Fruit fly (Drosophila melanogaster) whole organism, pupa: ENCODE measurements around the gene CkIIalpha-i3.

Experiments
- CG10348 ChIP-seq: fragments of 200-800 bp; sonication (Bioruptor generic); IDR thresholded peaks from 2 replicates; pipeline ENCODE4 v1.3.6; 2022; ENCODE audit warnings: missing biosample characterization, missing genetic modification characterization
- CG12605 ChIP-seq: fragments of 200-800 bp; sonication (Bioruptor generic); IDR thresholded peaks from 2 replicates; pipeline ENCODE4 v1.3.6; 2022; ENCODE audit warnings: missing biosample characterization, missing genetic modification characterization
- CG13204 ChIP-seq: fragments of 200-800 bp; sonication (Bioruptor generic); optimal IDR thresholded peaks from 2 replicates; lab custom pipeline; 2018; ENCODE audit warnings: missing biosample characterization, mild to moderate bottlenecking, missing genetic modification characterization, moderate library complexity
- CG14655 ChIP-seq: fragments of 200-800 bp; sonication (Bioruptor generic); optimal IDR thresholded peaks from 3 replicates; lab custom pipeline; 2017; ENCODE audit warnings: mild to moderate bottlenecking, missing biosample characterization, missing genetic modification reagents, missing genetic modification characterization
- CG15710 ChIP-seq: fragments of 200-800 bp; sonication (Bioruptor generic); optimal IDR thresholded peaks from 2 replicates; lab custom pipeline; 2018; ENCODE audit warnings: missing biosample characterization, mild to moderate bottlenecking, missing genetic modification characterization, moderate library complexity
- CG17806 ChIP-seq: fragments of 200-800 bp; sonication (Bioruptor generic); optimal IDR thresholded peaks from 2 replicates; lab custom pipeline; 2018; ENCODE audit warnings: missing biosample characterization, mild to moderate bottlenecking, missing genetic modification characterization, moderate library complexity
- CG32121 ChIP-seq: fragments of 200-800 bp; sonication (Bioruptor generic); IDR thresholded peaks from 2 replicates; pipeline ENCODE4 v1.3.6; 2022; ENCODE audit warnings: missing biosample characterization, missing genetic modification characterization
- CG34367 ChIP-seq: fragments of 200-800 bp; sonication (Bioruptor generic); optimal IDR thresholded peaks from 2 replicates; lab custom pipeline; 2018; ENCODE audit warnings: missing biosample characterization, mild to moderate bottlenecking, missing genetic modification characterization
- CG4496 ChIP-seq: fragments of 200-800 bp; sonication (Bioruptor generic); IDR thresholded peaks from 3 replicates; pipeline ENCODE4 v1.3.6; 2022; ENCODE audit warnings: missing biosample characterization, missing genetic modification characterization
- CG8159 ChIP-seq: fragments of 200-800 bp; sonication (Bioruptor generic); optimal IDR thresholded peaks from 3 replicates; lab custom pipeline; 2018; ENCODE audit warnings: missing biosample characterization, mild to moderate bottlenecking, missing genetic modification characterization, moderate library complexity
- CG8301 ChIP-seq: fragments of 200-800 bp; sonication (Bioruptor generic); optimal IDR thresholded peaks from 2 replicates; lab custom pipeline; 2018; ENCODE audit warnings: missing biosample characterization, mild to moderate bottlenecking, missing genetic modification characterization
- CG9948 ChIP-seq: fragments of 200-800 bp; sonication (Bioruptor generic); optimal IDR thresholded peaks from 2 replicates; lab custom pipeline; 2018; ENCODE audit warnings: missing biosample characterization, mild to moderate bottlenecking, missing genetic modification characterization, moderate library complexity
- D1 ChIP-seq: fragments of 200-800 bp; sonication (Bioruptor generic); optimal IDR thresholded peaks from 2 replicates; lab custom pipeline; 2018; ENCODE audit warnings: missing biosample characterization, mild to moderate bottlenecking, missing genetic modification characterization, moderate library complexity
- EcR ChIP-seq: fragments of 200-800 bp; sonication (Bioruptor generic); optimal IDR thresholded peaks from 3 replicates; lab custom pipeline; 2019; ENCODE audit warnings: missing biosample characterization, missing genetic modification characterization, mild to moderate bottlenecking, moderate library complexity, missing genetic modification reagents
- Ets98B ChIP-seq: fragments of 200-800 bp; sonication (Bioruptor generic); IDR thresholded peaks from 2 replicates; pipeline ENCODE4 v1.3.6; 2022; ENCODE audit warnings: missing biosample characterization, missing genetic modification characterization
- Pif1A ChIP-seq: fragments of 200-800 bp; sonication (Bioruptor generic); optimal IDR thresholded peaks from 3 replicates; lab custom pipeline; 2016; ENCODE audit warnings: missing biosample characterization, missing genetic modification characterization
- Pif1B ChIP-seq: fragments of 200-800 bp; sonication (Bioruptor generic); optimal IDR thresholded peaks from 3 replicates; lab custom pipeline; 2016; ENCODE audit warnings: missing biosample characterization, missing genetic modification characterization
- Snoo ChIP-seq: fragments of 200-800 bp; sonication (Bioruptor generic); optimal IDR thresholded peaks from 3 replicates; lab custom pipeline; 2017; ENCODE audit warnings: missing biosample characterization, mild to moderate bottlenecking, missing genetic modification characterization, inconsistent platforms
- fd96Ca ChIP-seq: fragments of 200-800 bp; sonication (Bioruptor generic); IDR thresholded peaks from 3 replicates; pipeline ENCODE4 v1.3.6; 2022; ENCODE audit warnings: missing biosample characterization, missing genetic modification characterization
- gl ChIP-seq: fragments of 200-800 bp; sonication (Bioruptor generic); optimal IDR thresholded peaks from 2 replicates; lab custom pipeline; 2018; ENCODE audit warnings: missing biosample characterization, mild to moderate bottlenecking, missing genetic modification characterization
- rn ChIP-seq: fragments of 200-800 bp; sonication (Bioruptor generic); IDR thresholded peaks from 2 replicates; pipeline ENCODE4 v1.3.6; 2022; ENCODE audit warnings: missing biosample characterization, missing genetic modification characterization

Gene CkIIalpha-i3

dm6 chr3L:745222-745942 is 35.0 kb upstream of the CkIIalpha-i3 start:
- TF ChIP-seq fd96Ca (GFP tag; lab: Robert Waterston, UW) = no peak
- peak; percentile 52 for TF ChIP-seq CG17806 (tag; lab: Kevin White, UChicago)
- TF ChIP-seq CG13204 (GFP tag; lab: Kevin White, UChicago) = no peak
- TF ChIP-seq D1 (tag; lab: Kevin White, UChicago) = no peak
- TF ChIP-seq CG8159 (tag; lab: Kevin White, UChicago) = peak; percentile 23
- peak; percentile 34 for TF ChIP-seq CG9948 (tag; lab: Kevin White, UChicago)
- TF ChIP-seq Pif1A (GFP tag; lab: Kevin White, UChicago) = peak; percentile 48
- TF ChIP-seq Snoo (tag; lab: Kevin White, UChicago) = peak; percentile 32
- TF ChIP-seq Pif1B = peak; percentile 40
- no peak for TF ChIP-seq CG4496 (GFP tag; lab: Robert Waterston, UW)

- no peak for TF ChIP-seq rn
- no peak for TF ChIP-seq CG13204 (GFP tag; lab: Kevin White, UChicago)
- no peak for TF ChIP-seq D1 (tag; lab: Kevin White, UChicago)
These were observed 33.9 kb upstream of the CkIIalpha-i3 start for dm6 chr3L:744290-744804.

- TF ChIP-seq Pif1A (GFP tag; lab: Kevin White, UChicago) = no peak
- no peak for TF ChIP-seq gl (tag; lab: Kevin White, UChicago)
- TF ChIP-seq fd96Ca (GFP tag; lab: Robert Waterston, UW) = no peak
- TF ChIP-seq CG9948 (tag; lab: Kevin White, UChicago) = no peak
These were observed 32.7 kb upstream of the CkIIalpha-i3 start for dm6 chr3L:743155-743554.

dm6 chr3L:742389-742951 is 32.1 kb upstream of the CkIIalpha-i3 start:
- TF ChIP-seq CG4496 (GFP tag; lab: Robert Waterston, UW) (peak; percentile 32; the same call in 1 of the 3 replicates), CG13204 (GFP tag; lab: Kevin White, UChicago) (peak; percentile 70), EcR (GFP tag; lab: Kevin White, UChicago) (peak; percentile 21), CG15710 (no peak)

- TF ChIP-seq CG8301 (tag; lab: Kevin White, UChicago) = peak; percentile 88
- TF ChIP-seq CG9948 (tag; lab: Kevin White, UChicago) = peak; percentile 34
- TF ChIP-seq Pif1B = no peak
- peak; percentile 84 for TF ChIP-seq CG32121 (GFP tag; lab: Robert Waterston, UW)
- peak; percentile 70 for TF ChIP-seq CG12605 (GFP tag; lab: Robert Waterston, UW)
- TF ChIP-seq CG13204 (GFP tag; lab: Kevin White, UChicago) = no peak
- TF ChIP-seq CG8159 (tag; lab: Kevin White, UChicago) = peak; percentile 38
- no peak for TF ChIP-seq EcR (GFP tag; lab: Kevin White, UChicago)
- no peak for TF ChIP-seq D1 (tag; lab: Kevin White, UChicago)
- no peak for TF ChIP-seq Snoo (tag; lab: Kevin White, UChicago)
- no peak for TF ChIP-seq CG10348 (GFP tag; lab: Robert Waterston, UW)
- TF ChIP-seq CG15710 = peak; percentile 9
- peak; percentile 88 for TF ChIP-seq CG14655
- peak; percentile 88 for TF ChIP-seq Ets98B (GFP tag; lab: Robert Waterston, UW)
- peak; percentile 53; the same call in 1 of the 2 replicates for TF ChIP-seq rn
- peak; percentile 41 for TF ChIP-seq CG17806 (tag; lab: Kevin White, UChicago)
- peak; percentile 90 for TF ChIP-seq fd96Ca (GFP tag; lab: Robert Waterston, UW)
- TF ChIP-seq CG4496 (GFP tag; lab: Robert Waterston, UW) = peak; percentile 80
- TF ChIP-seq Pif1A (GFP tag; lab: Kevin White, UChicago) = peak; percentile 61
- no peak for TF ChIP-seq gl (tag; lab: Kevin White, UChicago)
- no peak for TF ChIP-seq CG34367 (tag; lab: Kevin White, UChicago)
- TF ChIP-seq, all 21 proteins: peak for 13
These were observed 31.3 kb upstream of the CkIIalpha-i3 start for dm6 chr3L:741687-742086.

- TF ChIP-seq CG13204 (GFP tag; lab: Kevin White, UChicago) (peak; percentile 29), CG32121 (GFP tag; lab: Robert Waterston, UW) (peak; percentile 22; the same call in 1 of the 2 replicates), gl (tag; lab: Kevin White, UChicago) (no peak), CG10348 (GFP tag; lab: Robert Waterston, UW) (no peak), fd96Ca (GFP tag; lab: Robert Waterston, UW) (peak; percentile 50; the same call in 2 of the 3 replicates), CG4496 (GFP tag; lab: Robert Waterston, UW) (0 out of 3 replicates have a peak, but pooled peaks have one; percentile 5), CG8301 (tag; lab: Kevin White, UChicago) (peak; percentile 1), D1 (tag; lab: Kevin White, UChicago) (no peak), Pif1A (GFP tag; lab: Kevin White, UChicago) (no peak), rn (no peak), CG12605 (GFP tag; lab: Robert Waterston, UW) (no peak), CG8159 (tag; lab: Kevin White, UChicago) (peak; percentile 29), CG34367 (tag; lab: Kevin White, UChicago) (no peak), CG17806 (tag; lab: Kevin White, UChicago) (no peak), Snoo (tag; lab: Kevin White, UChicago) (no peak), CG14655 (peak; percentile 46), Pif1B (no peak), EcR (GFP tag; lab: Kevin White, UChicago) (peak; percentile 61), CG9948 (tag; lab: Kevin White, UChicago) (peak; percentile 9), Ets98B (GFP tag; lab: Robert Waterston, UW) (no peak), CG15710 (no peak)
These were observed 29.1 kb upstream of the CkIIalpha-i3 start for dm6 chr3L:739357-740130.
